Worm (Caenorhabditis elegans) whole organism, early embryonic: Measurements from ENCODE around the gene F35C5.1.

Experiments used
- ama-1 ChIP-seq: fragments of 150-350 bp; optimal IDR thresholded peaks from 2 replicates; lab custom pipeline; 2014
- ceh-36 ChIP-seq: sonication (generic microtip); optimal IDR thresholded peaks from 2 replicates; lab custom pipeline; 2016; ENCODE audit warnings: missing genetic modification characterization, inconsistent platforms, missing compliant biosample characterization
- flt-1 ChIP-seq: fragments of 200-800 bp; sonication (Bioruptor generic); IDR thresholded peaks from 2 replicates; pipeline ENCODE4 v1.3.6; 2022; ENCODE audit warnings: missing genetic modification characterization, missing compliant biosample characterization
- hnd-1 ChIP-seq: sonication (generic microtip); optimal IDR thresholded peaks from 2 replicates; lab custom pipeline; 2016; ENCODE audit warnings: missing genetic modification characterization, missing compliant biosample characterization
- tra-4 ChIP-seq: sonication (generic microtip); optimal IDR thresholded peaks from 2 replicates; lab custom pipeline; 2017; ENCODE audit warnings: missing genetic modification characterization, missing compliant biosample characterization

DNA sequence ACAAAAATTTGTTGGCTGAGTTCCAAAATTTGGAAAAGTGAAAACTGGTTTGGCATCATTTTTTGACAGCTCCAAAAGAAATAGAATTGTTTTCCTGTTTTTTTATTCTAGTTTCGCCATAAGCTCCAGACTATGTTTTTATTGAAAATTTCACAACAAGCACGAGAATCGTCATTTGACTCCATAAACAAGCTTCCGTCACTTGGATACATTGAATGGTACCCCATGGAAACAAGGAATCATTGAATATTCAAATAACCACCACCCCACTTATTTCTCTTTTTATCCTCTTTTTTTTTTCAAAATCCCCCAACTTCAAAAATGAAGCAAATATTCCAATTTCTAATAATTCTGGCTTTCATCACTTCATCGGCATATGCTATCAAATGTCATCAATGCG is 28.2 kb downstream of the F35C5.1 start, which contains the start of gene ddn-2:
- TF ChIP-seq flt-1 (GFP tag; lab: Robert Waterston, UW) (no peak), ama-1 (lab: Kevin White, UChicago) (no peak), ceh-36 (tag; lab: Kevin White, UChicago) (no peak), hnd-1 (no peak), tra-4 (tag; lab: Kevin White, UChicago) (no peak)
